Worm (Caenorhabditis elegans): ENCODE measurements around the gene tag-51.

ce11 chrIII:879634-880033 lies 25.6 kb downstream of the tag-51 start, which contains the start of the genes T24C4.5 and ucr-2.3:
- no peak for TF ChIP-seq ztf-29 (GFP tag; IDR thresholded peaks at IDR 0.05)
- TF ChIP-seq cog-1 (tag; optimal IDR thresholded peaks at IDR 0.05), result no peak
- TF ChIP-seq flt-1 (GFP tag; IDR thresholded peaks at IDR 0.05), result no peak
- TF ChIP-seq med-1 (GFP tag; optimal IDR thresholded peaks at IDR 0.05; ENCODE audit: insufficient read depth), result no peak
- no peak for TF ChIP-seq ztf-23 (GFP tag; IDR thresholded peaks at IDR 0.05)
- no peak for TF ChIP-seq klf-2 (GFP tag; conservative IDR thresholded peaks at IDR 0.05)
- no peak for TF ChIP-seq ref-1 (GFP tag; conservative IDR thresholded peaks at IDR 0.05)
- TF ChIP-seq T22C8.4 (GFP tag; IDR thresholded peaks at IDR 0.05), result no peak
